Fruit fly (Drosophila melanogaster) whole organism, wandering third instar larva: ENCODE data around the gene fon.

Source experiments
- Abd-B ChIP-seq: fragments of >200 bp; optimal IDR thresholded peaks from 2 replicates; lab custom pipeline; 2017; ENCODE audit warnings: missing biosample characterization, missing genetic modification characterization
- CG32264 ChIP-seq: fragments of 200-800 bp; sonication (Bioruptor generic); optimal IDR thresholded peaks from 2 replicates; lab custom pipeline; 2016; ENCODE audit warnings: missing biosample characterization, missing genetic modification characterization
- CG9705 ChIP-seq: fragments of 200-800 bp; sonication (Bioruptor generic); optimal IDR thresholded peaks from 2 replicates; lab custom pipeline; 2018; ENCODE audit warnings: missing biosample characterization, mild to moderate bottlenecking, missing genetic modification characterization
- CrebA ChIP-seq: fragments of 200-800 bp; sonication (Bioruptor generic); optimal IDR thresholded peaks from 2 replicates; lab custom pipeline; 2016; ENCODE audit warnings: missing biosample characterization, mild to moderate bottlenecking, missing genetic modification characterization, borderline replicate concordance
- Dfd ChIP-seq: fragments of >200 bp; optimal IDR thresholded peaks from 2 replicates; lab custom pipeline; 2017; ENCODE audit warnings: missing biosample characterization, missing genetic modification characterization
- Dif ChIP-seq: fragments of 200-275, 200-300 bp; sonication (Bioruptor generic); optimal IDR thresholded peaks from 2 replicates; lab custom pipeline; 2018; ENCODE audit warnings: missing biosample characterization, missing genetic modification characterization; ENCODE audit not compliant: partially characterized antibody
- GATAd ChIP-seq: sonication (Bioruptor generic); optimal IDR thresholded peaks from 2 replicates; lab custom pipeline; 2016; ENCODE audit warnings: missing biosample characterization, missing genetic modification characterization
- HLH106 ChIP-seq: fragments of 200-800 bp; optimal IDR thresholded peaks from 3 replicates; lab custom pipeline; 2019; ENCODE audit warnings: missing biosample characterization, mild to moderate bottlenecking, missing genetic modification characterization, moderate library complexity
- Hnf4 ChIP-seq: fragments of 200-800 bp; sonication (Bioruptor generic); optimal IDR thresholded peaks from 2 replicates; lab custom pipeline; 2016; ENCODE audit warnings: missing biosample characterization, mild to moderate bottlenecking, missing genetic modification characterization
- Hr78 ChIP-seq: fragments of >200 bp; optimal IDR thresholded peaks from 2 replicates; lab custom pipeline; 2017; ENCODE audit warnings: missing biosample characterization, missing genetic modification characterization
- Hr83 ChIP-seq: fragments of 200-300 bp; sonication (Bioruptor generic); optimal IDR thresholded peaks from 2 replicates; lab custom pipeline; 2016; ENCODE audit warnings: missing biosample characterization, mild to moderate bottlenecking, missing genetic modification characterization, moderate library complexity; ENCODE audit not compliant: poor library complexity, severe bottlenecking
- Jra ChIP-seq: sonication (Bioruptor generic); optimal IDR thresholded peaks from 2 replicates; lab custom pipeline; 2016; ENCODE audit warnings: missing biosample characterization, missing genetic modification characterization
- Mio ChIP-seq: sonication (Bioruptor generic); optimal IDR thresholded peaks from 2 replicates; lab custom pipeline; 2016; ENCODE audit warnings: missing biosample characterization, missing genetic modification characterization
- Myc ChIP-seq: fragments of >200 bp; optimal IDR thresholded peaks from 2 replicates; lab custom pipeline; 2017
- N ChIP-seq: fragments of >200 bp; optimal IDR thresholded peaks from 2 replicates; lab custom pipeline; 2018; ENCODE audit warnings: missing biosample characterization, missing external identifiers, missing genetic modification characterization
- OdsH ChIP-seq: fragments of 200-800 bp; sonication (Bioruptor generic); optimal IDR thresholded peaks from 2 replicates; lab custom pipeline; 2016; ENCODE audit warnings: missing biosample characterization, mild to moderate bottlenecking, missing genetic modification characterization
- Rel ChIP-seq, 2 experiments: fragments of 200-800 bp; sonication (Bioruptor generic) in 1 of 2; optimal IDR thresholded peaks; 2 replicates in 1 of 2; 3 replicates in 1 of 2; lab custom pipeline; 2016 to 2019; ENCODE audit warnings: mild to moderate bottlenecking in 2 of 2, missing biosample characterization in 2 of 2, missing genetic modification characterization in 2 of 2, moderate library complexity in 1 of 2
- Sp1 ChIP-seq: fragments of 200-800 bp; sonication (Bioruptor generic); optimal IDR thresholded peaks from 3 replicates; lab custom pipeline; 2019; ENCODE audit warnings: missing biosample characterization, mild to moderate bottlenecking, missing genetic modification characterization, moderate library complexity
- Vsx2 ChIP-seq: fragments of 200-300, 225-300 bp; sonication (Bioruptor generic); optimal IDR thresholded peaks from 2 replicates; lab custom pipeline; 2018; ENCODE audit warnings: missing biosample characterization, missing genetic modification characterization; ENCODE audit not compliant: partially characterized antibody
- br ChIP-seq: fragments of 200-800 bp; sonication (Bioruptor generic); optimal IDR thresholded peaks from 2 replicates; lab custom pipeline; 2016; ENCODE audit warnings: missing biosample characterization, missing genetic modification characterization
- brk ChIP-seq: fragments of 200-800 bp; sonication (Bioruptor generic); optimal IDR thresholded peaks from 2 replicates; lab custom pipeline; 2016; ENCODE audit warnings: missing biosample characterization, mild to moderate bottlenecking, missing genetic modification characterization
- dl ChIP-seq, 2 experiments: fragments of 175-275, 200-275 bp in 1 of 2; fragments of 200-275 bp in 1 of 2; sonication (Bioruptor generic); optimal IDR thresholded peaks; lab custom pipeline; 2018; ENCODE audit warnings: mild to moderate bottlenecking in 2 of 2, missing biosample characterization in 2 of 2, missing genetic modification characterization in 2 of 2, moderate library complexity in 2 of 2; ENCODE audit not compliant: partially characterized antibody in 2 of 2, insufficient read depth in 1 of 2
- dmrt93B ChIP-seq: fragments of 200-800 bp; sonication (Bioruptor generic); optimal IDR thresholded peaks from 2 replicates; lab custom pipeline; 2018; ENCODE audit warnings: missing biosample characterization, mild to moderate bottlenecking, missing genetic modification characterization
- dsf ChIP-seq: sonication (Bioruptor generic); optimal IDR thresholded peaks from 2 replicates; lab custom pipeline; 2016; ENCODE audit warnings: missing biosample characterization, missing genetic modification characterization, borderline replicate concordance
- ey ChIP-seq: fragments of 200-800 bp; sonication (Bioruptor generic); optimal IDR thresholded peaks from 2 replicates; lab custom pipeline; 2016; ENCODE audit warnings: missing biosample characterization, missing genetic modification characterization
- foxo ChIP-seq, 2 experiments: fragments of 200-800 bp; sonication (Bioruptor generic); optimal IDR thresholded peaks; 2 replicates in 1 of 2; 3 replicates in 1 of 2; lab custom pipeline; 2016 to 2017; ENCODE audit warnings: missing biosample characterization in 2 of 2, missing genetic modification characterization in 2 of 2
- fru ChIP-seq: fragments of 200-800 bp; sonication (Bioruptor generic); optimal IDR thresholded peaks from 3 replicates; lab custom pipeline; 2016; ENCODE audit warnings: missing biosample characterization, mild to moderate bottlenecking, missing genetic modification characterization
- h ChIP-seq: fragments of 200-800 bp; sonication (Bioruptor generic); optimal IDR thresholded peaks from 3 replicates; lab custom pipeline; 2016; ENCODE audit warnings: missing biosample characterization, mild to moderate bottlenecking, missing genetic modification characterization
- jim ChIP-seq: fragments of 175-275, 200-325 bp; sonication (Bioruptor generic); optimal IDR thresholded peaks from 2 replicates; lab custom pipeline; 2016; ENCODE audit warnings: missing biosample characterization, mild to moderate bottlenecking, missing genetic modification characterization
- lola ChIP-seq: fragments of >200 bp; optimal IDR thresholded peaks from 2 replicates; lab custom pipeline; 2017; ENCODE audit warnings: missing biosample characterization, missing genetic modification characterization
- pan ChIP-seq: fragments of >200 bp; optimal IDR thresholded peaks from 2 replicates; lab custom pipeline; 2017
- psq ChIP-seq: fragments of 200-800 bp; sonication (Bioruptor generic); optimal IDR thresholded peaks from 3 replicates; lab custom pipeline; 2017; ENCODE audit warnings: missing biosample characterization, mild to moderate bottlenecking, missing genetic modification characterization, moderate library complexity
- rgr ChIP-seq: fragments of 200-800 bp; sonication (Bioruptor generic); optimal IDR thresholded peaks from 3 replicates; lab custom pipeline; 2016; ENCODE audit warnings: missing biosample characterization, mild to moderate bottlenecking, missing genetic modification characterization
- sage ChIP-seq: fragments of 200-800 bp; sonication (Bioruptor generic); optimal IDR thresholded peaks from 2 replicates; lab custom pipeline; 2016; ENCODE audit warnings: missing biosample characterization, mild to moderate bottlenecking, missing genetic modification characterization
- sv ChIP-seq: fragments of 200-800 bp; sonication (Bioruptor generic); optimal IDR thresholded peaks from 3 replicates; lab custom pipeline; 2016; ENCODE audit warnings: missing biosample characterization, missing genetic modification characterization
- tai ChIP-seq: sonication (Bioruptor generic); optimal IDR thresholded peaks from 2 replicates; lab custom pipeline; 2016; ENCODE audit warnings: missing biosample characterization, missing genetic modification characterization
- usp ChIP-seq: fragments of >200 bp; optimal IDR thresholded peaks from 2 replicates; lab custom pipeline; 2017; ENCODE audit warnings: missing biosample characterization, missing genetic modification characterization
- woc ChIP-seq: sonication (Bioruptor generic); optimal IDR thresholded peaks from 2 replicates; lab custom pipeline; 2016; ENCODE audit warnings: missing biosample characterization, mild to moderate bottlenecking, missing genetic modification characterization

The fon gene

dm6 chr2L:19426330-19426781, 40.4 kb upstream of the fon start, which contains the start of gene Pax:
Pax (minus strand) TSS chr2L:19426596.
- TF ChIP-seq N (GFP tag; lab: Kevin White, UChicago) (no peak), br (GFP tag; lab: Kevin White, UChicago) (no peak), Dif (GFP tag; lab: Kevin White, UChicago) (peak; percentile 27), sv (no peak), sage (GFP tag; lab: Kevin White, UChicago) (no peak), Jra (GFP tag; lab: Kevin White, UChicago) (peak; percentile 65), Hnf4 (GFP tag; lab: Kevin White, UChicago) (no peak), dl (GFP tag; optimal IDR thresholded peaks at IDR 0.05; lab: Kevin White, UChicago; ENCODE audit: insufficient read depth in 1 of 2, partially characterized antibody in 2 of 2) (no peak), Hr83 (peak; percentile 43), pan (lab: Kevin White, UChicago) (no peak), GATAd (GFP tag; lab: Kevin White, UChicago) (no peak), woc (GFP tag; lab: Kevin White, UChicago) (no peak), dmrt93B (GFP tag; lab: Kevin White, UChicago) (no peak), Sp1 (peak; percentile 43), ey (no peak), h (no peak), foxo (GFP tag; optimal IDR thresholded peaks at IDR 0.05; lab: Kevin White, UChicago) (no peak), HLH106 (tag; lab: Kevin White, UChicago) (no peak)

DNA sequence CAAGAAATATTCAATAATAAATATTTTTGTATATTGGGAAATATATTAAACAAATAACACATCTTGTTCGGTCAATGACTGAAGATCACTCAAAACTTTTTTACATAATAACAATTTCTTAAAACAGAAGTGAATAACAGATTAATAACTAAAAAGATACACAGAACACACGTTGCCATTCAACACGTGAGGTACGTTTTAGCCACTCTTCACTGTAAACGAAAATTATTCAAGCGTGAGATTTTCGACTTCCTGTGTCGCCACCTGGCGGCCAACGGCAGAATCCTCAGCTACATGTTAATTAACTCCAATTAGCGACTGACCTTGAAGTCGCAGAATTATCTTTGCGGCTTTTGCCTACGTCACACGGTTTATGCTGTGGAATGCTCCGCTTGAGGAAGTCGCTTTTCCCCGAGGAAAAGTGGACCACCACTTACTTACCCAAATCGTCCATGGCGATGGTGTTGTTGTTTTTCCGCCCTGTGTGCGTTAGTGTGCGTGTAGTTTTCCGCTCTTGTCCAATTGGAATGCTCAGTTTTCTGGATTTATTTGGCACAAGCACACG, 39.8 kb upstream of the fon start:
- peak; percentile 46 for TF ChIP-seq ey
- TF ChIP-seq br (GFP tag; lab: Kevin White, UChicago): peak; percentile 29
- peak; percentile 58 for TF ChIP-seq OdsH
- peak; percentile 6 for TF ChIP-seq CG32264 (GFP tag; lab: Kevin White, UChicago)
- TF ChIP-seq HLH106 (tag; lab: Kevin White, UChicago): peak; percentile 69
- peak; percentile 94 for TF ChIP-seq sv
- peak; percentile 68 for TF ChIP-seq rgr (GFP tag; lab: Kevin White, UChicago)
- TF ChIP-seq CrebA (GFP tag; lab: Kevin White, UChicago): no peak
- TF ChIP-seq Rel (GFP tag; optimal IDR thresholded peaks at IDR 0.05; lab: Kevin White, UChicago): no peak
- no peak for TF ChIP-seq Rel (tag; optimal IDR thresholded peaks at IDR 0.05; lab: Kevin White, UChicago)
- TF ChIP-seq Mio (GFP tag; lab: Kevin White, UChicago): no peak
- peak; percentile 30 for TF ChIP-seq woc (GFP tag; lab: Kevin White, UChicago)
- peak; percentile 44 for TF ChIP-seq h
- no peak for TF ChIP-seq Dif (GFP tag; lab: Kevin White, UChicago)
- no peak for TF ChIP-seq Jra (GFP tag; lab: Kevin White, UChicago)
- TF ChIP-seq fru (GFP tag; lab: Kevin White, UChicago): peak; percentile 65
- peak; percentile 70 for TF ChIP-seq brk (GFP tag; lab: Kevin White, UChicago)
- no peak for TF ChIP-seq tai (GFP tag; lab: Kevin White, UChicago)
- no peak for TF ChIP-seq Hnf4 (GFP tag; lab: Kevin White, UChicago)
- TF ChIP-seq jim: no peak
- no peak for TF ChIP-seq dl (GFP tag; optimal IDR thresholded peaks at IDR 0.05; lab: Kevin White, UChicago; ENCODE audit: insufficient read depth in 1 of 2, partially characterized antibody in 2 of 2)
- TF ChIP-seq Hr78 (GFP tag; lab: Kevin White, UChicago): no peak
- TF ChIP-seq dmrt93B (GFP tag; lab: Kevin White, UChicago): peak; percentile 21
- TF ChIP-seq Dfd (GFP tag; lab: Kevin White, UChicago): no peak
- TF ChIP-seq Abd-B (GFP tag; lab: Kevin White, UChicago): no peak
- peak; percentile 53 for TF ChIP-seq psq (GFP tag; lab: Kevin White, UChicago)
- TF ChIP-seq GATAd (GFP tag; lab: Kevin White, UChicago): no peak
- TF ChIP-seq usp (GFP tag; lab: Kevin White, UChicago): no peak
- no peak for TF ChIP-seq CG9705 (GFP tag; lab: Kevin White, UChicago)
- TF ChIP-seq Myc (lab: Kevin White, UChicago): no peak
- peak in 1 of 2 experiments; percentile 73 for TF ChIP-seq foxo (GFP tag; optimal IDR thresholded peaks at IDR 0.05; lab: Kevin White, UChicago)
- no peak for TF ChIP-seq Hr83
- TF ChIP-seq N (GFP tag; lab: Kevin White, UChicago): no peak
- no peak for TF ChIP-seq dsf (GFP tag; lab: Kevin White, UChicago)
- peak; percentile 40 for TF ChIP-seq Sp1
- no peak for TF ChIP-seq lola (GFP tag; lab: Kevin White, UChicago)
- TF ChIP-seq sage (GFP tag; lab: Kevin White, UChicago): peak; percentile 59
- peak; percentile 81 for TF ChIP-seq Vsx2 (GFP tag; lab: Kevin White, UChicago)
- no peak for TF ChIP-seq pan (lab: Kevin White, UChicago)
